Worm (Caenorhabditis elegans) whole organism, midembryonic: ENCODE measurements around the gene glr-1.

Experiments used
- flt-1 ChIP-seq: fragments of 200-800 bp; sonication (Bioruptor generic); IDR thresholded peaks from 2 replicates; pipeline ENCODE4 v1.3.6; 2022; ENCODE audit warnings: missing genetic modification characterization, missing compliant biosample characterization
- klf-2 ChIP-seq: fragments of 200-800 bp; sonication (Bioruptor generic); conservative IDR thresholded peaks from 2 replicates; pipeline ENCODE4 v1.3.6; 2022; ENCODE audit warnings: missing genetic modification reagents, missing genetic modification characterization, missing compliant biosample characterization

ce11 chrIII:8628405-8628982 is 40.1 kb upstream of the glr-1 start, which contains the start of the genes polk-1 and gpr-1:
- TF ChIP-seq klf-2 (GFP tag; lab: Robert Waterston, UW) (no peak), flt-1 (no peak)
